Worm (Caenorhabditis elegans): ENCODE results near the gene srw-53.

DNA sequence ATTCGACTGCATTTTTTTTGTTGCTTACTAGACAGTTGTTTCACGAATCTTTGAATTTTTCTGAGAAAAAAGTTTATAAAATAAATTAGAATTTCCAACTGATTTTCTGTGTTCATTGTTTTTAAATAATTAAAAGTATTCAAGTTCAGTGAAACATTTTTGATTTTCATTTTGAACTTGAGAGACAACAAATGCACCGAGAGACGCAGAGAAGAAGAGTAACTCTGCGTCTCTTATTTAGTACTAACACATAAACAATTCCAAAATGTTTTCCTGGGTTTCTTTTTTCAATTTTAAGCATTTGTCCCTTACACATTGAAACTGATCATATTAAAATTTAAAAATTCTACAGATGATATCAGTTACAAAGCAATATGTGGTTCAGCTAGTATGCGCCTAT lies 16.2 kb downstream of the srw-53 start:
- TF ChIP-seq hmbx-1 (tag; optimal IDR thresholded peaks at IDR 0.05) (no peak), ama-1 (optimal IDR thresholded peaks at IDR 0.05) (no peak), B0310.2 (tag; optimal IDR thresholded peaks at IDR 0.05) (no peak), pes-1 (GFP tag; IDR thresholded peaks at IDR 0.05) (no peak), tbx-11 (GFP tag; IDR thresholded peaks at IDR 0.05) (no peak)
